Worm (Caenorhabditis elegans) whole organism, late embryonic: Measurements from ENCODE around the gene mog-4.

ENCODE experiments used
- C38D4.7 ChIP-seq: fragments of 200-800 bp; sonication (Bioruptor generic); optimal IDR thresholded peaks from 2 replicates; lab custom pipeline; 2018; ENCODE audit warnings: mild to moderate bottlenecking, missing genetic modification characterization, moderate library complexity, missing compliant biosample characterization
- ceh-24 ChIP-seq: sonication (generic microtip); optimal IDR thresholded peaks from 2 replicates; lab custom pipeline; 2016; ENCODE audit warnings: mild to moderate bottlenecking, missing genetic modification characterization, missing compliant biosample characterization
- lin-11 ChIP-seq: fragments of 200-800 bp; sonication (Bioruptor generic); optimal IDR thresholded peaks from 2 replicates; lab custom pipeline; 2018; ENCODE audit warnings: mild to moderate bottlenecking, missing genetic modification characterization, missing compliant biosample characterization
- npax-4 ChIP-seq: sonication (generic microtip); optimal IDR thresholded peaks from 2 replicates; lab custom pipeline; 2016; ENCODE audit warnings: missing genetic modification characterization, missing compliant biosample characterization
- pqm-1 ChIP-seq: sonication (generic microtip); optimal IDR thresholded peaks from 2 replicates; lab custom pipeline; 2016; ENCODE audit warnings: missing genetic modification characterization, missing compliant biosample characterization
- tbx-2 ChIP-seq: sonication (generic microtip); optimal IDR thresholded peaks from 2 replicates; lab custom pipeline; 2016; ENCODE audit warnings: missing genetic modification characterization, missing compliant biosample characterization

ce11 chrII:14580549-14580948 is 19.1 kb upstream of the mog-4 start, which contains the start of the genes nspb-8 and nspb-9:
- no peak for TF ChIP-seq npax-4 (tag; lab: Kevin White, UChicago)
- TF ChIP-seq tbx-2 (tag; lab: Kevin White, UChicago), result no peak
- TF ChIP-seq lin-11 (tag; lab: Kevin White, UChicago), result no peak
- no peak for TF ChIP-seq C38D4.7 (GFP tag; lab: Kevin White, UChicago)
- no peak for TF ChIP-seq pqm-1
- no peak for TF ChIP-seq ceh-24 (tag; lab: Kevin White, UChicago)
